Fruit fly (Drosophila melanogaster): ENCODE measurements around the gene CG3982.

CG3982 gene

DNA sequence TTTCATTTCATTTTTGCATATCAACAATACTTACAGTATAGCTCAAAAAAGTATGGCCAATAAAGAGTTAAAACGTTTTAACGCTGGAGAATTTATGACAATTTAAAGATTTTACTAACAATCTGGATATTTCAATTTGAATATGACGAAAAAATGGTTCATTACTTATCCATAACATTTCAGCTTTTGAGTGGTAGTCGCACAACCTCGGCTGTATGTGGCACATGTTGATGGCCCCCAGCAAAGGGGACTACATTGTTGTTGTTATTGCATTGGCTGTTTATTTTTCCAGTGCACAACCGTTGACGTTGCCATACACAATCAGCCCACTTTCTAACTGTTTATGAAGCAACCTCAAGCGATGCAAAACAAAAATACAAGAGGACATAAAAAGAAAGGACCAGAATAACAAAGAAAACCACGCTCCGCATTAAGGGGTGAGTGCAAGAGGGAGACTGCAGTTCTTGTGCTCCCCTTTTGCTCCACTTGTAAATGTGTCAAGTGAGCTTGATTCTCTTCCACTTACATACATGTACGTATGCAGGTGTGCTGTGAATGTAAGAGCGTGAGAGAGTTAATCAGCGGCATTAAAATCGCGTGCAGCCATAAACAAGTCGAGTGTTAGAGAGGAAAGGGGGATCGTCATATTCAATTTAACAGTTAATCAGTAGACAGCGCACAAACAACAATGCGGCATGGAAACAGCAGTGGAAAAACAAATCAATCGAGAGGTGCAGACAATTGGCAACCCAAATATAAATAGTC lies 3.0 kb upstream of the CG3982 start (continued):
- TF ChIP-seq vvl (GFP tag; IDR thresholded peaks at IDR 0.05): peak; percentile 65
- no peak for TF ChIP-seq kah (GFP tag; optimal IDR thresholded peaks at IDR 0.05)
- TF ChIP-seq Sox100B (GFP tag; optimal IDR thresholded peaks at IDR 0.05): peak; percentile 50
- TF ChIP-seq CG12391 (tag; optimal IDR thresholded peaks at IDR 0.05): peak; percentile 52
- no peak for TF ChIP-seq Spps (tag; optimal IDR thresholded peaks at IDR 0.05)
- TF ChIP-seq CG2129 (GFP tag; IDR thresholded peaks at IDR 0.05; ENCODE audit: partially characterized antibody): no peak
- TF ChIP-seq CG34422 (GFP tag; IDR thresholded peaks at IDR 0.05): peak; percentile 27; the same call in 1 of the 3 replicates
- peak; percentile 14; the same call in 1 of the 2 replicates for TF ChIP-seq CG32532 (GFP tag; IDR thresholded peaks at IDR 0.05)
- no peak for TF ChIP-seq pan (optimal IDR thresholded peaks at IDR 0.05)
- TF ChIP-seq pan (GFP tag; optimal IDR thresholded peaks at IDR 0.05 in 1 of 2, IDR thresholded peaks at IDR 0.05 in 1 of 2): peak in 1 of 2 experiments; percentile 63
- TF ChIP-seq peb (GFP tag; IDR thresholded peaks at IDR 0.05): peak; percentile 17; the same call in 1 of the 2 replicates
- TF ChIP-seq z (GFP tag; IDR thresholded peaks at IDR 0.05): no peak
- 0 out of 2 replicates have a peak, but pooled peaks have one; percentile 16 for TF ChIP-seq ssp (GFP tag; IDR thresholded peaks at IDR 0.05)
- no peak for TF ChIP-seq crol (GFP tag; IDR thresholded peaks at IDR 0.05)
- TF ChIP-seq run (tag; optimal IDR thresholded peaks at IDR 0.05): peak; percentile 51
- TF ChIP-seq NC2α (GFP tag; optimal IDR thresholded peaks at IDR 0.05): no peak
- TF ChIP-seq CG3407 (GFP tag; optimal IDR thresholded peaks at IDR 0.05): peak; percentile 14
- no peak for TF ChIP-seq Hand (GFP tag; optimal IDR thresholded peaks at IDR 0.05)
- TF ChIP-seq Scr (GFP tag; IDR thresholded peaks at IDR 0.05; ENCODE audit: partially characterized antibody): no peak
- no peak for TF ChIP-seq knrl (GFP tag; IDR thresholded peaks at IDR 0.05; ENCODE audit: partially characterized antibody)
- peak; percentile 92 for TF ChIP-seq lbe (GFP tag; optimal IDR thresholded peaks at IDR 0.05)
- TF ChIP-seq CG7786 (GFP tag; optimal IDR thresholded peaks at IDR 0.05): peak; percentile 12
- no peak for TF ChIP-seq dan (GFP tag; IDR thresholded peaks at IDR 0.05)
- no peak for TF ChIP-seq pho (GFP tag; optimal IDR thresholded peaks at IDR 0.05)
- no peak for TF ChIP-seq CG9797 (GFP tag; optimal IDR thresholded peaks at IDR 0.05)
- TF ChIP-seq PHDP (tag; optimal IDR thresholded peaks at IDR 0.05): peak; percentile 52
- no peak for TF ChIP-seq ash1 (GFP tag; optimal IDR thresholded peaks at IDR 0.05)
- no peak for TF ChIP-seq danr (GFP tag; IDR thresholded peaks at IDR 0.05)
- peak; percentile 55 for TF ChIP-seq Ada2b (GFP tag; IDR thresholded peaks at IDR 0.05)
- TF ChIP-seq CG2120 (GFP tag; optimal IDR thresholded peaks at IDR 0.05): peak; percentile 49
- no peak for TF ChIP-seq CG18011 (GFP tag; optimal IDR thresholded peaks at IDR 0.05)
- no peak for TF ChIP-seq Dref (GFP tag; IDR thresholded peaks at IDR 0.05)
- no peak for TF ChIP-seq Mes4 (GFP tag; optimal IDR thresholded peaks at IDR 0.05)
- TF ChIP-seq org-1 (GFP tag; optimal IDR thresholded peaks at IDR 0.05): peak; percentile 50
- TF ChIP-seq MESR4 (GFP tag; optimal IDR thresholded peaks at IDR 0.05): no peak
- TF ChIP-seq row (GFP tag; IDR thresholded peaks at IDR 0.05): peak; percentile 75
- TF ChIP-seq CG14050 (GFP tag; IDR thresholded peaks at IDR 0.05): peak; percentile 24; the same call in 2 of the 3 replicates
- TF ChIP-seq CG10431 (GFP tag; optimal IDR thresholded peaks at IDR 0.05): no peak
- TF ChIP-seq slbo (GFP tag; IDR thresholded peaks at IDR 0.05): peak; percentile 38
- 0 out of 3 replicates have a peak, but pooled peaks have one; percentile 32 for TF ChIP-seq Dbx (GFP tag; IDR thresholded peaks at IDR 0.05)
- peak; percentile 59 for TF ChIP-seq nau (GFP tag; optimal IDR thresholded peaks at IDR 0.05)
- no peak for TF ChIP-seq pnt (GFP tag; optimal IDR thresholded peaks at IDR 0.05)
- TF ChIP-seq chinmo (GFP tag; IDR thresholded peaks at IDR 0.05; ENCODE audit: partially characterized antibody): no peak
- peak in 1 of 2 experiments; percentile 53 for TF ChIP-seq Eip74EF (GFP tag; optimal IDR thresholded peaks at IDR 0.05)
- TF ChIP-seq CG8089 (GFP tag; optimal IDR thresholded peaks at IDR 0.05): no peak
- TF ChIP-seq aop (GFP tag; IDR thresholded peaks at IDR 0.05): no peak
- TF ChIP-seq CG7963 (GFP tag; IDR thresholded peaks at IDR 0.05; ENCODE audit: partially characterized antibody): no peak
- no peak for TF ChIP-seq jumu (GFP tag; optimal IDR thresholded peaks at IDR 0.05)
- TF ChIP-seq salm (tag; optimal IDR thresholded peaks at IDR 0.05): peak; percentile 23

Data from whole organism, embryonic.